Worm (Caenorhabditis elegans) whole organism, young adult: ENCODE data around the gene F55G1.15.

Experiments used
- B0336.3 ChIP-seq: fragments of 200-800 bp; sonication (Bioruptor generic); IDR thresholded peaks from 2 replicates; pipeline ENCODE4 v1.3.6; 2022; ENCODE audit warnings: missing genetic modification characterization, missing compliant biosample characterization
- F22D6.2 ChIP-seq: sonication (generic microtip); optimal IDR thresholded peaks from 2 replicates; lab custom pipeline; 2016; ENCODE audit warnings: mild to moderate bottlenecking, missing genetic modification characterization, missing compliant biosample characterization
- F23B12.7 ChIP-seq: sonication (generic microtip); optimal IDR thresholded peaks from 2 replicates; lab custom pipeline; 2017; ENCODE audit warnings: missing genetic modification characterization, mild to moderate bottlenecking, missing compliant biosample characterization, antibody characterized with exemption, moderate library complexity; ENCODE audit not compliant: insufficient read depth
- F37B4.10 ChIP-seq: fragments of 200-800 bp; sonication (Bioruptor generic); IDR thresholded peaks from 2 replicates; pipeline ENCODE4 v1.3.6; 2022; ENCODE audit warnings: missing genetic modification characterization, missing compliant biosample characterization
- F49E8.2 ChIP-seq: sonication (generic microtip); optimal IDR thresholded peaks from 3 replicates; lab custom pipeline; 2017; ENCODE audit warnings: missing genetic modification characterization, mild to moderate bottlenecking, missing compliant biosample characterization, antibody characterized with exemption, moderate library complexity; ENCODE audit not compliant: insufficient read depth
- F57A8.1 ChIP-seq: fragments of 200-800 bp; sonication (Bioruptor generic); optimal IDR thresholded peaks from 2 replicates; lab custom pipeline; 2018; ENCODE audit warnings: mild to moderate bottlenecking, missing genetic modification characterization, moderate library complexity, missing compliant biosample characterization
- K11D2.4 ChIP-seq: fragments of 200-800 bp; sonication (Bioruptor generic); IDR thresholded peaks from 2 replicates; pipeline ENCODE4 v1.3.6; 2022; ENCODE audit warnings: missing genetic modification reagents, missing genetic modification characterization, missing compliant biosample characterization
- T07F8.4 ChIP-seq: sonication (generic microtip); optimal IDR thresholded peaks from 2 replicates; lab custom pipeline; 2016; ENCODE audit warnings: mild to moderate bottlenecking, missing genetic modification characterization, moderate library complexity, missing compliant biosample characterization
- aptf-3 ChIP-seq: fragments of 200-800 bp; sonication (Bioruptor generic); IDR thresholded peaks from 2 replicates; pipeline ENCODE4 v1.3.6; 2022; ENCODE audit warnings: missing genetic modification characterization, missing compliant biosample characterization
- athp-1 ChIP-seq: sonication (generic microtip); optimal IDR thresholded peaks from 2 replicates; lab custom pipeline; 2017; ENCODE audit warnings: mild to moderate bottlenecking, missing genetic modification characterization, missing compliant biosample characterization
- attf-3 ChIP-seq: fragments of 200-800 bp; sonication (Bioruptor generic); conservative IDR thresholded peaks from 2 replicates; pipeline ENCODE4 v1.3.6; 2022; ENCODE audit warnings: missing genetic modification reagents, missing genetic modification characterization, missing compliant biosample characterization
- bed-2 ChIP-seq: fragments of 200-800 bp; sonication (Bioruptor generic); IDR thresholded peaks from 2 replicates; pipeline ENCODE4 v1.3.6; 2022; ENCODE audit warnings: missing genetic modification reagents, missing genetic modification characterization, missing compliant biosample characterization
- ccch-3 ChIP-seq: fragments of 200-800 bp; sonication (Bioruptor generic); optimal IDR thresholded peaks from 2 replicates; lab custom pipeline; 2018; ENCODE audit warnings: mild to moderate bottlenecking, missing genetic modification characterization, missing compliant biosample characterization
- chd-7 ChIP-seq: sonication (generic microtip); optimal IDR thresholded peaks from 2 replicates; lab custom pipeline; 2016; ENCODE audit warnings: mild to moderate bottlenecking, missing genetic modification characterization, moderate library complexity, missing compliant biosample characterization
- fkh-3 ChIP-seq: sonication (generic microtip); optimal IDR thresholded peaks from 2 replicates; lab custom pipeline; 2016; ENCODE audit warnings: mild to moderate bottlenecking, missing genetic modification characterization, missing compliant biosample characterization
- hlh-12 ChIP-seq: sonication (generic microtip); optimal IDR thresholded peaks from 2 replicates; lab custom pipeline; 2016; ENCODE audit warnings: missing genetic modification characterization, missing compliant biosample characterization
- hrde-1 ChIP-seq: sonication (generic microtip); optimal IDR thresholded peaks from 2 replicates; lab custom pipeline; 2016; ENCODE audit warnings: missing genetic modification characterization, mild to moderate bottlenecking, missing compliant biosample characterization, moderate library complexity, missing genotype, missing genetic modification reagents, borderline replicate concordance
- lin-26 ChIP-seq: fragments of 200-800 bp; sonication (Bioruptor generic); IDR thresholded peaks from 2 replicates; pipeline ENCODE4 v1.3.6; 2022; ENCODE audit warnings: missing genetic modification reagents, missing genetic modification characterization, missing compliant biosample characterization
- lin-35 ChIP-seq, 3 experiments: fragments of 150-350 bp in 2 of 3; sonication (generic microtip) in 1 of 3; optimal IDR thresholded peaks; 2 replicates each; lab custom pipeline; 2014 to 2018; ENCODE audit warnings: missing biosample characterization in 3 of 3, missing genetic modification characterization in 3 of 3, missing genetic modification reagents in 3 of 3
- lin-40 ChIP-seq: sonication (generic microtip); optimal IDR thresholded peaks from 2 replicates; lab custom pipeline; 2016; ENCODE audit warnings: missing genetic modification characterization, mild to moderate bottlenecking, missing compliant biosample characterization, missing genotype, missing genetic modification reagents
- lin-54 ChIP-seq: fragments of 200-800 bp; sonication (Bioruptor generic); optimal IDR thresholded peaks from 2 replicates; lab custom pipeline; 2018; ENCODE audit warnings: mild to moderate bottlenecking, missing genetic modification characterization, missing compliant biosample characterization
- madf-3 ChIP-seq: fragments of 200-800 bp; sonication (Bioruptor generic); IDR thresholded peaks from 2 replicates; pipeline ENCODE4 v1.3.6; 2022; ENCODE audit warnings: missing genetic modification reagents, missing genetic modification characterization, missing compliant biosample characterization
- nhr-120 ChIP-seq: fragments of 200-800 bp; sonication (Bioruptor generic); IDR thresholded peaks from 2 replicates; pipeline ENCODE4 v1.3.6; 2022; ENCODE audit warnings: missing genetic modification characterization, missing compliant biosample characterization
- nhr-179 ChIP-seq: sonication (generic microtip); optimal IDR thresholded peaks from 2 replicates; lab custom pipeline; 2016; ENCODE audit warnings: mild to moderate bottlenecking, missing genetic modification characterization, missing compliant biosample characterization
- nhr-80 ChIP-seq: sonication (generic microtip); optimal IDR thresholded peaks from 2 replicates; lab custom pipeline; 2016; ENCODE audit warnings: missing genetic modification characterization, missing compliant biosample characterization
- rcor-1 ChIP-seq: fragments of 200-800 bp; sonication (Bioruptor generic); IDR thresholded peaks from 2 replicates; pipeline ENCODE4 v1.3.6; 2022; ENCODE audit warnings: missing genetic modification reagents, missing genetic modification characterization, missing compliant biosample characterization
- rec-8 ChIP-seq, 2 experiments: sonication (generic microtip); optimal IDR thresholded peaks; 2 replicates each; lab custom pipeline; 2016; ENCODE audit warnings: mild to moderate bottlenecking in 2 of 2, missing genetic modification characterization in 2 of 2, missing genetic modification reagents in 2 of 2, missing genotype in 2 of 2, missing biosample characterization in 1 of 2, missing compliant biosample characterization in 1 of 2, moderate library complexity in 1 of 2
- repo-1 ChIP-seq: sonication (generic microtip); optimal IDR thresholded peaks from 2 replicates; lab custom pipeline; 2017; ENCODE audit warnings: mild to moderate bottlenecking, missing genetic modification characterization, missing compliant biosample characterization
- snpc-1.1 ChIP-seq: sonication (generic microtip); optimal IDR thresholded peaks from 2 replicates; lab custom pipeline; 2017; ENCODE audit warnings: missing genetic modification characterization, mild to moderate bottlenecking, missing compliant biosample characterization, antibody characterized with exemption, moderate library complexity, missing genotype, missing genetic modification reagents; ENCODE audit not compliant: insufficient read depth
- snpc-1.3 ChIP-seq: sonication (generic microtip); optimal IDR thresholded peaks from 2 replicates; lab custom pipeline; 2017; ENCODE audit warnings: missing genetic modification characterization, mild to moderate bottlenecking, missing compliant biosample characterization, antibody characterized with exemption, moderate library complexity, missing genotype, missing genetic modification reagents; ENCODE audit not compliant: insufficient read depth
- snpc-3.4 ChIP-seq: sonication (generic microtip); optimal IDR thresholded peaks from 2 replicates; lab custom pipeline; 2017; ENCODE audit warnings: missing genetic modification characterization, mild to moderate bottlenecking, missing compliant biosample characterization, antibody characterized with exemption, moderate library complexity, missing genotype, missing genetic modification reagents
- snpc-4 ChIP-seq, 5 experiments: fragments of 150-350 bp in 1 of 5; sonication (generic microtip) in 4 of 5; optimal IDR thresholded peaks; 2 replicates each; lab custom pipeline; 2014 to 2018; ENCODE audit warnings: missing genetic modification characterization in 5 of 5, missing biosample characterization in 3 of 5, antibody characterized with exemption in 2 of 5, mild to moderate bottlenecking in 2 of 5, missing compliant biosample characterization in 2 of 5, missing genotype in 2 of 5, moderate library complexity in 2 of 5, missing genetic modification reagents in 1 of 5
- zfh-2 ChIP-seq: fragments of 200-800 bp; sonication (Bioruptor generic); conservative IDR thresholded peaks from 2 replicates; pipeline ENCODE4 v1.3.6; 2022; ENCODE audit warnings: missing genetic modification reagents, missing genetic modification characterization, missing compliant biosample characterization
- ztf-25 ChIP-seq: fragments of 200-800 bp; sonication (Bioruptor generic); IDR thresholded peaks from 2 replicates; pipeline ENCODE4 v1.3.6; 2022; ENCODE audit warnings: missing genetic modification reagents, missing genetic modification characterization, missing compliant biosample characterization
- ztf-3 ChIP-seq: fragments of 200-800 bp; sonication (Bioruptor generic); optimal IDR thresholded peaks from 2 replicates; lab custom pipeline; 2018; ENCODE audit warnings: mild to moderate bottlenecking, missing genetic modification characterization, missing compliant biosample characterization
- ztf-6 ChIP-seq: fragments of 200-800 bp; sonication (Bioruptor generic); IDR thresholded peaks from 2 replicates; pipeline ENCODE4 v1.3.6; 2022; ENCODE audit warnings: missing genetic modification reagents, missing genetic modification characterization, missing compliant biosample characterization

The F55G1.15 gene

ce11 chrIV:7473159-7473649 is 28.0 kb downstream of the F55G1.15 start, which contains the start of the genes plk-3 and F55G1.6 (continued):
- peak; percentile 20 for TF ChIP-seq snpc-1.3 (tag; lab: Kevin White, UChicago)

ce11 chrIV:7469782-7470413 is 31.3 kb downstream of the F55G1.15 start, which contains the start of gene F55G1.7:
TSS of gene F55G1.7 (minus strand) at chrIV:7469832.
- TF ChIP-seq rcor-1 (GFP tag; lab: Robert Waterston, UW): no peak
- no peak for TF ChIP-seq rec-8 (tag; optimal IDR thresholded peaks at IDR 0.05; lab: Kevin White, UChicago)
- no peak for TF ChIP-seq fkh-3 (tag; lab: Kevin White, UChicago)
- no peak for TF ChIP-seq chd-7 (tag; lab: Kevin White, UChicago)
- TF ChIP-seq bed-2: no peak
- no peak for TF ChIP-seq F37B4.10
- no peak for TF ChIP-seq attf-3 (GFP tag; lab: Robert Waterston, UW)
- no peak for TF ChIP-seq F57A8.1 (GFP tag; lab: Kevin White, UChicago)
- no peak for TF ChIP-seq T07F8.4 (tag; lab: Kevin White, UChicago)
- TF ChIP-seq madf-3 (GFP tag; lab: Robert Waterston, UW): no peak
- TF ChIP-seq zfh-2: no peak
- no peak for TF ChIP-seq snpc-4 (GFP tag; optimal IDR thresholded peaks at IDR 0.05; lab: Kevin White, UChicago)
- TF ChIP-seq snpc-4 (tag; optimal IDR thresholded peaks at IDR 0.05; lab: Kevin White, UChicago): no peak
- no peak for TF ChIP-seq B0336.3
- TF ChIP-seq lin-40: no peak
- no peak for TF ChIP-seq nhr-120 (GFP tag; lab: Robert Waterston, UW)
- no peak for TF ChIP-seq lin-26 (GFP tag; lab: Robert Waterston, UW)

ce11 chrIV:7468638-7469037 is 32.6 kb downstream of the F55G1.15 start:
- TF ChIP-seq nhr-80 (tag; lab: Kevin White, UChicago): peak; percentile 62
- TF ChIP-seq ccch-3 (GFP tag; lab: Kevin White, UChicago): no peak
- TF ChIP-seq hlh-12: no peak
- TF ChIP-seq hrde-1 (tag; lab: Kevin White, UChicago): no peak
- TF ChIP-seq ztf-25 (GFP tag; lab: Robert Waterston, UW): no peak
- TF ChIP-seq ztf-3 (GFP tag; lab: Kevin White, UChicago): no peak

ce11 chrIV:7467170-7467569 is 34.1 kb downstream of the F55G1.15 start:
- TF ChIP-seq nhr-80 (tag; lab: Kevin White, UChicago) (peak; percentile 55), F23B12.7 (no peak), ztf-6 (GFP tag; lab: Robert Waterston, UW) (no peak), F37B4.10 (no peak)

- no peak for TF ChIP-seq athp-1
- no peak for TF ChIP-seq repo-1
Measured at ce11 chrIV:7465857-7466256, 35.4 kb downstream of the F55G1.15 start, which contains the start of gene F13B6.3. TSS of gene F13B6.3 (minus strand) at chrIV:7465957.

- TF ChIP-seq lin-35 (GFP tag; optimal IDR thresholded peaks at IDR 0.05; lab: Kevin White, UChicago): no peak
- TF ChIP-seq K11D2.4 (GFP tag; lab: Robert Waterston, UW): no peak
- TF ChIP-seq nhr-179: no peak
- no peak for TF ChIP-seq snpc-3.4 (tag; lab: Kevin White, UChicago)
- no peak for TF ChIP-seq lin-54 (GFP tag; lab: Kevin White, UChicago)
- no peak for TF ChIP-seq nhr-80 (tag; lab: Kevin White, UChicago)
- no peak for TF ChIP-seq aptf-3 (GFP tag; lab: Robert Waterston, UW)
- no peak for TF ChIP-seq snpc-1.1
- TF ChIP-seq F22D6.2: no peak
- TF ChIP-seq F49E8.2 (tag; lab: Kevin White, UChicago): no peak
- TF ChIP-seq snpc-4 (GFP tag; optimal IDR thresholded peaks at IDR 0.05; lab: Kevin White, UChicago): no peak
- TF ChIP-seq snpc-4 (tag; optimal IDR thresholded peaks at IDR 0.05; lab: Kevin White, UChicago): no peak
- TF ChIP-seq repo-1: no peak
- no peak for TF ChIP-seq chd-7 (tag; lab: Kevin White, UChicago)
Measured at ce11 chrIV:7460225-7460624, 41.0 kb downstream of the F55G1.15 start, which contains the start of gene F13B6.2. TSS of gene F13B6.2 (minus strand) at chrIV:7460325.
